Worm (Caenorhabditis elegans) whole organism, late embryonic: ENCODE data around the gene nspa-9.

Experiments used
- hlh-13 ChIP-seq: fragments of 200-800 bp; sonication (Bioruptor generic); optimal IDR thresholded peaks from 2 replicates; lab custom pipeline; 2018; ENCODE audit warnings: mild to moderate bottlenecking, missing genetic modification characterization, missing compliant biosample characterization
- hlh-8 ChIP-seq: sonication (generic microtip); optimal IDR thresholded peaks from 2 replicates; lab custom pipeline; 2016; ENCODE audit warnings: missing genotype, missing genetic modification characterization, missing compliant biosample characterization
- unc-86 ChIP-seq: sonication (generic microtip); optimal IDR thresholded peaks from 2 replicates; lab custom pipeline; 2016; ENCODE audit warnings: missing genetic modification characterization, missing compliant biosample characterization

- no peak for TF ChIP-seq hlh-13 (GFP tag; lab: Kevin White, UChicago)
- TF ChIP-seq unc-86 (tag; lab: Kevin White, UChicago) = no peak
- TF ChIP-seq hlh-8 (tag; lab: Kevin White, UChicago) = no peak
These were observed 22.3 kb upstream of the nspa-9 start, which contains the start of gene C44C10.9 for ce11 chrX:11716463-11716960.
